Worm (Caenorhabditis elegans): ENCODE measurements around the gene pct-1.

Gene pct-1

ce11 chrIV:8206314-8206713 is 30.0 kb downstream of the pct-1 start, which contains the start of gene svh-1:
svh-1 (plus strand) TSS chrIV:8206614.
- TF ChIP-seq egl-27 (tag; optimal IDR thresholded peaks at IDR 0.05) (no peak), lsy-12 (tag; optimal IDR thresholded peaks at IDR 0.05) (no peak), ZK546.5 (tag; optimal IDR thresholded peaks at IDR 0.05) (no peak), elt-3 (tag; optimal IDR thresholded peaks at IDR 0.05) (no peak), ceh-82 (tag; optimal IDR thresholded peaks at IDR 0.05) (no peak), nfya-1 (tag; optimal IDR thresholded peaks at IDR 0.05; ENCODE audit: insufficient read depth) (no peak), fkh-10 (GFP tag; optimal IDR thresholded peaks at IDR 0.05) (no peak), lin-15B (tag; optimal IDR thresholded peaks at IDR 0.05) (no peak), mdl-1 (tag; optimal IDR thresholded peaks at IDR 0.05) (no peak), tbx-2 (tag; optimal IDR thresholded peaks at IDR 0.05) (no peak), nhr-11 (tag; optimal IDR thresholded peaks at IDR 0.05) (no peak), ztf-4 (tag; optimal IDR thresholded peaks at IDR 0.05) (no peak), skn-1 (tag; optimal IDR thresholded peaks at IDR 0.05) (no peak)

- no peak for TF ChIP-seq tbx-2 (tag; optimal IDR thresholded peaks at IDR 0.05)
- TF ChIP-seq nhr-76 (tag; optimal IDR thresholded peaks at IDR 0.05): no peak
- TF ChIP-seq nhr-237 (tag; optimal IDR thresholded peaks at IDR 0.05): no peak
- TF ChIP-seq skn-1 (tag; optimal IDR thresholded peaks at IDR 0.05): no peak
- no peak for TF ChIP-seq unc-39 (tag; optimal IDR thresholded peaks at IDR 0.05)
- no peak for TF ChIP-seq daf-12 (tag; optimal IDR thresholded peaks at IDR 0.05)
- no peak for TF ChIP-seq jun-1 (tag; optimal IDR thresholded peaks at IDR 0.05)
- no peak for TF ChIP-seq hmg-11 (tag; optimal IDR thresholded peaks at IDR 0.05)
Observed at ce11 chrIV:8208855-8209254, 32.6 kb downstream of the pct-1 start.

ce11 chrIV:8210300-8210699 is 34.0 kb downstream of the pct-1 start, which contains the start of gene C07G1.6:
C07G1.6 (minus strand) TSS chrIV:8210400.
- TF ChIP-seq elt-2 (tag; optimal IDR thresholded peaks at IDR 0.05): no peak
- no peak for TF ChIP-seq egl-27 (tag; optimal IDR thresholded peaks at IDR 0.05)
- TF ChIP-seq nhr-43 (tag; optimal IDR thresholded peaks at IDR 0.05; ENCODE audit: poor library complexity, severe bottlenecking): no peak
- TF ChIP-seq zag-1 (tag; optimal IDR thresholded peaks at IDR 0.05): no peak
- TF ChIP-seq nhr-25 (tag; optimal IDR thresholded peaks at IDR 0.05): no peak
- TF ChIP-seq lin-15B (tag; optimal IDR thresholded peaks at IDR 0.05): no peak
- TF ChIP-seq ztf-4 (tag; optimal IDR thresholded peaks at IDR 0.05): no peak
- no peak for TF ChIP-seq elt-3 (tag; optimal IDR thresholded peaks at IDR 0.05)
- no peak for TF ChIP-seq ceh-9 (tag; optimal IDR thresholded peaks at IDR 0.05)
- no peak for TF ChIP-seq egl-5 (tag; optimal IDR thresholded peaks at IDR 0.05)
- no peak for TF ChIP-seq snpc-4 (tag; optimal IDR thresholded peaks at IDR 0.05)
- TF ChIP-seq eor-1 (tag; optimal IDR thresholded peaks at IDR 0.05): no peak
- TF ChIP-seq nhr-77 (tag; optimal IDR thresholded peaks at IDR 0.05): no peak
- TF ChIP-seq elt-1 (tag; optimal IDR thresholded peaks at IDR 0.05): no peak
- TF ChIP-seq lin-39 (tag; optimal IDR thresholded peaks at IDR 0.05): no peak
- TF ChIP-seq unc-39 (tag; optimal IDR thresholded peaks at IDR 0.05): no peak

- TF ChIP-seq elt-3 (tag; optimal IDR thresholded peaks at IDR 0.05) (no peak), egl-27 (tag; optimal IDR thresholded peaks at IDR 0.05) (no peak), zag-1 (tag; optimal IDR thresholded peaks at IDR 0.05) (no peak), nhr-237 (tag; optimal IDR thresholded peaks at IDR 0.05) (no peak), fos-1 (tag; optimal IDR thresholded peaks at IDR 0.05) (no peak), nhr-23 (tag; optimal IDR thresholded peaks at IDR 0.05) (no peak), aly-2 (tag; optimal IDR thresholded peaks at IDR 0.05) (no peak), skn-1 (tag; optimal IDR thresholded peaks at IDR 0.05) (no peak), lin-39 (tag; optimal IDR thresholded peaks at IDR 0.05) (no peak), nhr-67 (tag; optimal IDR thresholded peaks at IDR 0.05) (no peak), ztf-4 (tag; optimal IDR thresholded peaks at IDR 0.05) (no peak), R02D3.7 (tag; optimal IDR thresholded peaks at IDR 0.05) (no peak), jun-1 (tag; optimal IDR thresholded peaks at IDR 0.05) (no peak)
Observed at ce11 chrIV:8211747-8212146, 35.5 kb downstream of the pct-1 start, which contains the start of gene C07G1.7. C07G1.7 (minus strand) TSS chrIV:8211847.

ce11 chrIV:8219987-8220386 is 43.7 kb downstream of the pct-1 start, which contains the start of gene ocr-2:
ocr-2 (minus strand) TSS chrIV:8220087.
- TF ChIP-seq egl-27 (tag; optimal IDR thresholded peaks at IDR 0.05): no peak
- TF ChIP-seq mml-1 (tag; optimal IDR thresholded peaks at IDR 0.05): no peak
- TF ChIP-seq ceh-16 (tag; optimal IDR thresholded peaks at IDR 0.05): no peak
- no peak for TF ChIP-seq skn-1 (tag; optimal IDR thresholded peaks at IDR 0.05)
- TF ChIP-seq egl-5 (tag; optimal IDR thresholded peaks at IDR 0.05): no peak
- no peak for TF ChIP-seq aly-2 (tag; optimal IDR thresholded peaks at IDR 0.05)
- no peak for TF ChIP-seq ceh-82 (tag; optimal IDR thresholded peaks at IDR 0.05)
- no peak for TF ChIP-seq jun-1 (tag; optimal IDR thresholded peaks at IDR 0.05)

Measured in whole organism, L3 larva.